Fruit fly (Drosophila melanogaster): ENCODE results near the gene CG32219.

The CG32219 gene

dm6 chr3L:19908201-19909127, 42.5 kb downstream of the CG32219 start (continued):
- TF ChIP-seq B-H1 (GFP tag; IDR thresholded peaks at IDR 0.05): no peak
- no peak for TF ChIP-seq CG14441 (GFP tag; IDR thresholded peaks at IDR 0.05)
- TF ChIP-seq CG32767 (GFP tag; IDR thresholded peaks at IDR 0.05): peak; percentile 6; the same call in 1 of the 2 replicates
- no peak for TF ChIP-seq Sin3A (optimal IDR thresholded peaks at IDR 0.05)
- no peak for TF ChIP-seq CoRest (tag; optimal IDR thresholded peaks at IDR 0.05)
- no peak for TF ChIP-seq gce (GFP tag; IDR thresholded peaks at IDR 0.05)
- TF ChIP-seq Rfx (GFP tag; IDR thresholded peaks at IDR 0.05): peak; percentile 17; the same call in 1 of the 2 replicates
- TF ChIP-seq btn (GFP tag; optimal IDR thresholded peaks at IDR 0.05): no peak
- TF ChIP-seq CG14667 (GFP tag; IDR thresholded peaks at IDR 0.05): no peak
- TF ChIP-seq Med (GFP tag): no peak
- no peak for TF ChIP-seq HmgD (GFP tag; optimal IDR thresholded peaks at IDR 0.05)
- no peak for TF ChIP-seq CG4730 (GFP tag; IDR thresholded peaks at IDR 0.05)
- TF ChIP-seq CG17385 (GFP tag; optimal IDR thresholded peaks at IDR 0.05): peak; percentile 14
- TF ChIP-seq Hey (tag; optimal IDR thresholded peaks at IDR 0.05): no peak
- no peak for TF ChIP-seq ac (GFP tag; optimal IDR thresholded peaks at IDR 0.05)
- no peak for TF ChIP-seq sim (GFP tag; IDR thresholded peaks at IDR 0.05)
- peak; percentile 72 for TF ChIP-seq nerfin-1 (tag; optimal IDR thresholded peaks at IDR 0.05)
- no peak for TF ChIP-seq Ets97D (GFP tag; optimal IDR thresholded peaks at IDR 0.05)
- no peak for TF ChIP-seq luna (GFP tag; optimal IDR thresholded peaks at IDR 0.05)
- no peak for TF ChIP-seq CG8281 (tag; optimal IDR thresholded peaks at IDR 0.05)
- no peak for TF ChIP-seq Rx (GFP tag; IDR thresholded peaks at IDR 0.05)
- no peak for TF ChIP-seq grau (tag; optimal IDR thresholded peaks at IDR 0.05)
- TF ChIP-seq ci (GFP tag; IDR thresholded peaks at IDR 0.05): peak; percentile 35; the same call in 2 of the 3 replicates
- no peak for TF ChIP-seq sima (GFP tag; optimal IDR thresholded peaks at IDR 0.05)
- no peak for TF ChIP-seq Mad (GFP tag; optimal IDR thresholded peaks at IDR 0.05)
- no peak for TF ChIP-seq CG10462 (GFP tag; optimal IDR thresholded peaks at IDR 0.05)
- TF ChIP-seq Kr (GFP tag; optimal IDR thresholded peaks at IDR 0.05): no peak
- TF ChIP-seq vnd (GFP tag; IDR thresholded peaks at IDR 0.05; ENCODE audit: partially characterized antibody): no peak
- TF ChIP-seq Max (GFP tag; optimal IDR thresholded peaks at IDR 0.05): no peak
- no peak for TF ChIP-seq Aef1 (GFP tag; IDR thresholded peaks at IDR 0.05)
- no peak for TF ChIP-seq NK7.1 (GFP tag; optimal IDR thresholded peaks at IDR 0.05)
- TF ChIP-seq row (GFP tag; IDR thresholded peaks at IDR 0.05): no peak
- no peak for TF ChIP-seq CG17912 (GFP tag; optimal IDR thresholded peaks at IDR 0.05)
- TF ChIP-seq Dbx (GFP tag; IDR thresholded peaks at IDR 0.05): 0 out of 3 replicates have a peak, but pooled peaks have one; percentile 14
- TF ChIP-seq CG11504 (tag; optimal IDR thresholded peaks at IDR 0.05): no peak
- TF ChIP-seq MTF-1 (GFP tag; optimal IDR thresholded peaks at IDR 0.05; ENCODE audit: borderline replicate concordance): no peak
- no peak for TF ChIP-seq CG7745 (tag; optimal IDR thresholded peaks at IDR 0.05)
- no peak for TF ChIP-seq CG6813 (GFP tag; optimal IDR thresholded peaks at IDR 0.05)
- TF ChIP-seq Hr51 (GFP tag; optimal IDR thresholded peaks at IDR 0.05): no peak
- TF ChIP-seq CG10654 (GFP tag; optimal IDR thresholded peaks at IDR 0.05): no peak
- TF ChIP-seq CG6689 (GFP tag; IDR thresholded peaks at IDR 0.05): no peak
- TF ChIP-seq abd-A (tag; optimal IDR thresholded peaks at IDR 0.05): peak; percentile 1
- no peak for TF ChIP-seq CG12219 (GFP tag; optimal IDR thresholded peaks at IDR 0.05)
- no peak for TF ChIP-seq CG15514 (GFP tag; optimal IDR thresholded peaks at IDR 0.05)
- TF ChIP-seq CG18262 (tag; optimal IDR thresholded peaks at IDR 0.05): no peak
- no peak for TF ChIP-seq Chrac-16 (GFP tag; optimal IDR thresholded peaks at IDR 0.05)
- no peak for TF ChIP-seq oc (tag; optimal IDR thresholded peaks at IDR 0.05)
- no peak for TF ChIP-seq ap (GFP tag; IDR thresholded peaks at IDR 0.05)
- TF ChIP-seq CG8089 (GFP tag; optimal IDR thresholded peaks at IDR 0.05): no peak
- no peak for TF ChIP-seq esg (GFP tag; conservative IDR thresholded peaks at IDR 0.05)

Data from whole organism, embryonic.